Fruit fly (Drosophila melanogaster): ENCODE measurements around the gene eater.

DNA sequence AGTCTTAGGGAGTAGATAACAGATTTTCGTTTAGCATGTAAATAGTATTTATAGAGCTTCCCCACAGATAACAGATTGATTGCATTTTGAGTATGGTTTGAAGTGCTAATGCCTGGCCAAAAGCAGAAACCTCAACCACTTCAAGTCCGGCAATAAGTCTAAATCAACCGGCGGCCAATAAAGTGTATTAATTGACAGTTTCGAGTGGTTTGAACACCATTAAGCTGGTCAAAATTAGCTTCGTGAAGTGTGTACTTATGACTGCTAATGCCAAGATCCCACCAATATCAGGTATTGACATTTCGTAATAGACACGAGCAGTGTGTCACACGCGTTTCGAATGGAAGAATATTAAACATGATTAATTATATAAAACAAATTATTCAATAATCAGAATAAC is 6.0 kb upstream of the eater start:
- TF ChIP-seq Dek (tag; optimal IDR thresholded peaks at IDR 0.05) (no peak), Nf-YB (GFP tag; optimal IDR thresholded peaks at IDR 0.05) (no peak)
